Fruit fly (Drosophila melanogaster) whole organism: Measurements from ENCODE around the gene Nek2.

Experiments used
- CG8478 ChIP-seq: fragments of >200 bp; optimal IDR thresholded peaks from 2 replicates; lab custom pipeline; 2018; ENCODE audit warnings: inconsistent platforms
- Dll ChIP-seq: fragments of >200 bp; optimal IDR thresholded peaks from 2 replicates; lab custom pipeline; 2017
- EcR ChIP-seq, 2 experiments: fragments of >200 bp; optimal IDR thresholded peaks; 2 replicates each; lab custom pipeline; 2017; ENCODE audit warnings: missing biosample characterization in 2 of 2, missing genetic modification characterization in 2 of 2, missing genetic modification reagents in 2 of 2
- pan ChIP-seq: fragments of >200 bp; optimal IDR thresholded peaks from 2 replicates; lab custom pipeline; 2017
- psq ChIP-seq: fragments of >200 bp; optimal IDR thresholded peaks from 2 replicates; lab custom pipeline; 2017
- usp ChIP-seq: fragments of >200 bp; optimal IDR thresholded peaks from 2 replicates; lab custom pipeline; 2017; ENCODE audit warnings: missing biosample characterization, missing genetic modification characterization, mixed read lengths

Nek2 gene

dm6 chrX:7920081-7920688 is 28.7 kb upstream of the Nek2 start, which contains the start of the genes hdm and Ykt6:
Gene hdm (minus strand): TSS chrX:7920131.
Gene Ykt6 (plus strand): TSS chrX:7920409.
- TF ChIP-seq CG8478 (lab: Kevin White, UChicago) (no peak), psq (lab: Kevin White, UChicago) (no peak), pan (lab: Kevin White, UChicago) (no peak), usp (GFP tag; lab: Kevin White, UChicago) (no peak), EcR (GFP tag; optimal IDR thresholded peaks at IDR 0.05; lab: Kevin White, UChicago) (no peak), Dll (lab: Kevin White, UChicago) (no peak)

DNA sequence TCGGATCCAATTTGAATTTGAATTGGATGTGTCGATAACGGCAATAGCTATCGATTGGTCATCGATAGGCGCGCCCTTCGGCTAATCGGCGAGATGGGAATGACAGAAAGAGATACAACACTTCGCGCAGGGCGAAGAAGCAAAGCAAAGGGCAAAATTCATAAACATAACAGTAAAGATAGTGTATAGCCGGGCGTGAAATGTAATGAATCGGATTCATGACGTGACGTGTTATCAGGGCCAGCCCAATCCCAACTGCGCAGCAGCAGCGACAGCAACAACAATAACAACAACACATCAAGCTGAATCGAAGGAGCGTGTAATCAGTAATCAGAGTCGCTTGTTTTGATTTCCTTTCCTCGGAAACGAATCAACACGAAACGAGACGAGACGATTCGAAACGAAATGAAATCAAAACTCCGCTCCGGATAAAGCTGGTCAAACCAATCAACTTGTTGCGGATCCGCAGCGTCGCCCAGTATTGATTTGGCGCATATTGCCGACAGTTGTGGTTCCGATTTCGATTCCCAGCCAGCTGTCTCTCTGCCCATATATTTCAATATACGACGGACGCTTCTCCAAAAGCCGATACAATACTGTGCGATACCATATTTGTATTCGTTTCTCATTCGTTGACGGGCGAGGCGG is 20.7 kb upstream of the Nek2 start, which contains the start of gene snz:
TSS of gene snz (plus strand) at position 107 of the 648 bp plus-strand sequence.
- TF ChIP-seq psq (lab: Kevin White, UChicago) (no peak), EcR (GFP tag; optimal IDR thresholded peaks at IDR 0.05; lab: Kevin White, UChicago) (no peak), usp (GFP tag; lab: Kevin White, UChicago) (no peak), CG8478 (lab: Kevin White, UChicago) (no peak), Dll (lab: Kevin White, UChicago) (no peak), pan (lab: Kevin White, UChicago) (no peak)

DNA sequence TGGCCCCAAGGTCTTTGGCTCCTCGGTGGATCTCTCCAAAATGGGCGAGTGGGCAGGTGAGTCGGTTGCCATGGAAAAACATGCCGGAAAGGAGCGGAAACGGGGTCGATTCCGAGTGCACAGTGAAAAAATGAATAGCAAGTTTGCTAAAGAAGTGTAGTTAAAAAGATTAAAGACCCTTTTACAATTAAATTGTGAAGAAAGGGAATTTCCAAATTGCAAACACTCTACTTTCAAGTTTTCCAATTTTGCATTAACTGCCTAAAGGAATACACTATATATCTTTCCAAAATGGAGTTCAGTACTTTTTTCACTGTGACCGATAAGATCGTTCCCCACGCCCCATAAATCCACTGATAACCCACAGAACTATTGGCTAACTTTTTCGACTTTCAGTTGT is 18.0 kb upstream of the Nek2 start:
- no peak for TF ChIP-seq psq (lab: Kevin White, UChicago)

DNA sequence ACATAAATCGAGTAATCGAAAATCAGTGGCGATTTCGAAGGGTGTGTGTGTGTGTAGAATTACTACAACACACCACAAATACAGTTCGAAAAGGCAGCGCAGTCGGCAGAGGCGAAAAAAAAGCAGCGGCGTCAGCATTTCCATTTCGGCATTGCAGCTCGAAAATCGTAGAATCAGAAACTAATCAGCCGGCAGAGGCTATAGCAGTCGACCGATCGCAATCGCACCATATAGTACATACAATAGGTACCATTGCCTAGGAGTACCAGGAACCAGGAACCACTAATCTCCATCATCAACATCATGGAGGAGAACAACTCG is 17.6 kb upstream of the Nek2 start:
- TF ChIP-seq psq (lab: Kevin White, UChicago) (no peak), usp (GFP tag; lab: Kevin White, UChicago) (no peak), pan (lab: Kevin White, UChicago) (no peak), CG8478 (lab: Kevin White, UChicago) (no peak), Dll (lab: Kevin White, UChicago) (no peak), EcR (GFP tag; optimal IDR thresholded peaks at IDR 0.05; lab: Kevin White, UChicago) (no peak)

- no peak for TF ChIP-seq CG8478 (lab: Kevin White, UChicago)
- no peak for TF ChIP-seq usp (GFP tag; lab: Kevin White, UChicago)
- no peak for TF ChIP-seq Dll (lab: Kevin White, UChicago)
- no peak for TF ChIP-seq psq (lab: Kevin White, UChicago)
- TF ChIP-seq pan (lab: Kevin White, UChicago) = no peak
- TF ChIP-seq EcR (GFP tag; optimal IDR thresholded peaks at IDR 0.05; lab: Kevin White, UChicago) = no peak
Observed at dm6 chrX:7908239-7909068, 17.0 kb upstream of the Nek2 start, which contains the start of the genes dpr14 and spidey. Gene dpr14 (minus strand): TSS chrX:7908286. Gene spidey (plus strand): TSS chrX:7908931.

dm6 chrX:7901153-7902038 is 9.9 kb upstream of the Nek2 start, which contains the start of the genes RpS6 and bys:
Gene RpS6 (minus strand): TSS chrX:7901331.
Gene bys (plus strand): TSS chrX:7901880.
- TF ChIP-seq EcR (GFP tag; optimal IDR thresholded peaks at IDR 0.05; lab: Kevin White, UChicago) (no peak), CG8478 (lab: Kevin White, UChicago) (no peak), pan (lab: Kevin White, UChicago) (no peak), usp (GFP tag; lab: Kevin White, UChicago) (no peak), psq (lab: Kevin White, UChicago) (no peak), Dll (lab: Kevin White, UChicago) (no peak)

DNA sequence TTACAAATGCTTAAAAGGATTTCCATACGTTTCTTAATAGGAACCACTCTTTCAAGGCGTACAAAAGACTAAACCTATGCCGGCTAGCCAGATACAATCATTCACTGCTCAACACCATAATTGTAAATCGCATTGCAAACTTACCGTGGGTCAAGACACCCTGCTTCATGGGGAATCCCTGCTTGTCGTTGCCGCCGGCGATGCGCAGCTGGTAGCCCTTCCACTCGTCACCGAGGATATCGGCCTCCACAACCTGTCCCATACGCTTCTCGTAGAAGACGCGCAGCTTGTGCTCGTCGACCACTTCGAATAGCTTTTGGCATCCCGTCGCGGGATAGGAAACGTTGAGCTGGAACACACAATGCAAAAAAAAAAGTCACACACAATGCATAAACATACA is 9.2 kb upstream of the Nek2 start:
- TF ChIP-seq pan (lab: Kevin White, UChicago) (no peak), CG8478 (lab: Kevin White, UChicago) (no peak), Dll (lab: Kevin White, UChicago) (no peak), usp (GFP tag; lab: Kevin White, UChicago) (no peak), EcR (GFP tag; optimal IDR thresholded peaks at IDR 0.05; lab: Kevin White, UChicago) (no peak), psq (lab: Kevin White, UChicago) (no peak)

DNA sequence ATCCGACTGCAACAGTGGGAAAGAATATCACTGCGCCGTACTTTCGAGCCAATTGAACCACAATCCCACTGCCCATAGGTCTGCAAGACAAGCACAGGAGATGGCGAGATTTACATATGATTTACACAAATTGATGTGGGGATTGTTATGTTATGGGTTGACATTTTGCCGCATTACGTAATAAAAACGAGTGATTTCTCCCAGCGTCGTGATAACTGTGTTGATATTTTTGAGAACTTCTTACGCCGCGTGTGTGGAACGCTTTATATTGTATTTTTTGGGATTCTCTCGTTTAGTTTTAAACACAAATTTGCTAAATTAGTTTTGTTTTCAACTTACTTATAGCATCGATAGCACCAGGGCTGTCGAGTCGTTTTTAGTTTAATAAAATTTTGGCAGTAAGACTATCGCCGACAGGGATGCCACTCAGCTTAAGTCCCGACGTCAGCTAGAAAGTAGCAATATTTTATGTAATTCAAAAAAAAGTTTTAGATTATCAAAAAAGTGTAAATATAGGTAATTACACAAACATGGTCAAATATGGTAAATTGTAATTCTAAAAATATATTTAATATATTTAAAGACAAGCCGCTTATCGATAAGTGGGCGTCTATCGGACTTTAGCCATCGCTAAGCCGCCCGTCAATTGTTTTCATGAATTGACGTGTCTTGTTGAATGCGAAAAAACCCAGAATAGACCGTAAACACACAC is 2.1 kb upstream of the Nek2 start, which contains the start of the genes CG45089, ND-MNLL and p115:
TSS of gene CG45089 (minus strand) at position 388 of the 712 bp plus-strand sequence.
TSS of gene ND-MNLL (minus strand) at position 388 of the 712 bp plus-strand sequence.
TSS of gene p115 (plus strand) at position 621 of the 712 bp plus-strand sequence.
- TF ChIP-seq Dll (lab: Kevin White, UChicago) (no peak), CG8478 (lab: Kevin White, UChicago) (no peak), usp (GFP tag; lab: Kevin White, UChicago) (no peak), pan (lab: Kevin White, UChicago) (no peak), EcR (GFP tag; optimal IDR thresholded peaks at IDR 0.05; lab: Kevin White, UChicago) (no peak), psq (lab: Kevin White, UChicago) (no peak)

DNA sequence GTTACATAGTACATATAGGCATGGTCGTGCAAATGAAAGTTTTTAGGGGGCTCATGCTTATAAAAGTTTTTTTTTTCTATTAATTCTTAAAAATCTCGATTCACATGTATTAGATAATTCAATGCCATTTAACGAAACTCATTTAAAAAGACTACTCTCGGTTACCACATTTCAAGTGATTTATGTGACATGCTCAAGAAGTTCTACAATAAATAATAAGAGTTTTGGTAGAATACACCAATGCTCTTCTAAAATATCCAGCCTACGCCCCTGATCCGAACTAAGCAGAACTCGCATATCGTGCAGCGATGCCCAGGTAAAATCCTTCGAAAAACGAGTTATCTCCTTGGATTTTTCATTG is 1.1 kb upstream of the Nek2 start:
- TF ChIP-seq CG8478 (lab: Kevin White, UChicago) = no peak
- no peak for TF ChIP-seq EcR (GFP tag; optimal IDR thresholded peaks at IDR 0.05; lab: Kevin White, UChicago)
- no peak for TF ChIP-seq Dll (lab: Kevin White, UChicago)
